Worm (Caenorhabditis elegans) whole organism, L1 larva: ENCODE data around the gene cdc-73.

Experiments
- C04F5.9 ChIP-seq: sonication (generic microtip); optimal IDR thresholded peaks from 2 replicates; lab custom pipeline; 2016; ENCODE audit warnings: missing genetic modification characterization, missing compliant biosample characterization
- C16A3.4 ChIP-seq: fragments of 150-350 bp; optimal IDR thresholded peaks from 2 replicates; lab custom pipeline; 2014; ENCODE audit warnings: missing biosample characterization, missing genetic modification characterization
- F16B12.6 ChIP-seq: fragments of 150-350 bp; optimal IDR thresholded peaks from 2 replicates; lab custom pipeline; 2014; ENCODE audit warnings: missing biosample characterization, missing genetic modification characterization
- ceh-82 ChIP-seq, 3 experiments: fragments of 150-350 bp in 1 of 3; sonication (generic microtip) in 2 of 3; optimal IDR thresholded peaks; 2 replicates each; lab custom pipeline; 2014 to 2017; ENCODE audit warnings: missing biosample characterization in 3 of 3, missing genetic modification characterization in 3 of 3
- ceh-90 ChIP-seq: sonication (generic microtip); optimal IDR thresholded peaks from 2 replicates; lab custom pipeline; 2016; ENCODE audit warnings: missing genetic modification characterization, missing compliant biosample characterization
- dpl-1 ChIP-seq, 3 experiments: fragments of 150-350 bp in 2 of 3; sonication (generic microtip) in 1 of 3; optimal IDR thresholded peaks; 2 replicates each; lab custom pipeline; 2014 to 2017; ENCODE audit warnings: missing biosample characterization in 3 of 3, missing genetic modification characterization in 3 of 3, missing genetic modification reagents in 3 of 3
- dsc-1 ChIP-seq: sonication (generic microtip); optimal IDR thresholded peaks from 2 replicates; lab custom pipeline; 2016; ENCODE audit warnings: mild to moderate bottlenecking, missing genetic modification characterization, missing compliant biosample characterization
- efl-1 ChIP-seq, 4 experiments: fragments of 150-350 bp; optimal IDR thresholded peaks in 3 of 4; peaks in 1 of 4; 1 replicate in 1 of 4; 2 replicates in 3 of 4; lab custom pipeline; 2014; ENCODE audit warnings: missing biosample characterization in 2 of 4, missing genetic modification characterization in 2 of 4, missing genetic modification reagents in 2 of 4
- egl-13 ChIP-seq: sonication (generic microtip); optimal IDR thresholded peaks from 2 replicates; lab custom pipeline; 2016; ENCODE audit warnings: missing genotype, missing genetic modification reagents, missing genetic modification characterization, missing compliant biosample characterization
- egl-27 ChIP-seq, 2 experiments: fragments of 150-350 bp in 1 of 2; sonication (generic microtip); optimal IDR thresholded peaks; 3 replicates each; lab custom pipeline; 2017 to 2018; ENCODE audit warnings: missing biosample characterization in 2 of 2, missing genetic modification characterization in 2 of 2, missing genetic modification reagents in 2 of 2
- elt-2 ChIP-seq: sonication (generic microtip); optimal IDR thresholded peaks from 2 replicates; lab custom pipeline; 2016; ENCODE audit warnings: missing genetic modification characterization, mild to moderate bottlenecking, inconsistent platforms, missing compliant biosample characterization, missing genetic modification reagents
- elt-3 ChIP-seq, 6 experiments: fragments of 150-350 bp in 1 of 6; sonication (generic microtip); optimal IDR thresholded peaks; 2 replicates each; lab custom pipeline; 2017 to 2018; ENCODE audit warnings: missing biosample characterization in 6 of 6, missing genetic modification characterization in 6 of 6, inconsistent platforms in 1 of 6
- fkh-4 ChIP-seq: sonication (generic microtip); optimal IDR thresholded peaks from 2 replicates; lab custom pipeline; 2016; ENCODE audit warnings: missing compliant biosample characterization, missing genetic modification characterization, borderline replicate concordance
- fkh-8 ChIP-seq: sonication (generic microtip); optimal IDR thresholded peaks from 2 replicates; lab custom pipeline; 2016; ENCODE audit warnings: mild to moderate bottlenecking, missing genetic modification characterization, missing compliant biosample characterization
- fos-1 ChIP-seq: fragments of 150-350 bp; optimal IDR thresholded peaks from 2 replicates; lab custom pipeline; 2014; ENCODE audit warnings: missing biosample characterization, missing genetic modification characterization
- hlh-4 ChIP-seq: sonication (generic microtip); optimal IDR thresholded peaks from 2 replicates; lab custom pipeline; 2016; ENCODE audit warnings: mild to moderate bottlenecking, missing genetic modification characterization, missing compliant biosample characterization
- irx-1 ChIP-seq: sonication (generic microtip); optimal IDR thresholded peaks from 2 replicates; lab custom pipeline; 2016; ENCODE audit warnings: missing genetic modification characterization, missing compliant biosample characterization
- isw-1 ChIP-seq: fragments of 200-800 bp; sonication (Bioruptor generic); IDR thresholded peaks from 2 replicates; pipeline ENCODE4 v1.3.6; 2022; ENCODE audit warnings: missing genetic modification characterization, missing compliant biosample characterization
- lin-13 ChIP-seq: fragments of 150-350 bp; optimal IDR thresholded peaks from 2 replicates; lab custom pipeline; 2014; ENCODE audit warnings: missing biosample characterization, missing genetic modification reagents, missing genetic modification characterization
- lin-15B ChIP-seq: fragments of 150-350 bp; sonication (generic microtip); optimal IDR thresholded peaks from 3 replicates; lab custom pipeline; 2014; ENCODE audit warnings: missing biosample characterization, missing genetic modification characterization
- lin-35 ChIP-seq, 2 experiments: fragments of 150-350 bp; optimal IDR thresholded peaks; 2 replicates each; lab custom pipeline; 2014; ENCODE audit warnings: missing biosample characterization in 2 of 2, missing genetic modification characterization in 2 of 2, missing genetic modification reagents in 2 of 2
- lsy-2 ChIP-seq, 2 experiments: fragments of 150-350 bp; optimal IDR thresholded peaks; 2 replicates each; lab custom pipeline; 2014; ENCODE audit warnings: missing biosample characterization in 2 of 2, missing genetic modification characterization in 2 of 2
- mab-9 ChIP-seq: fragments of 200-800 bp; sonication (Bioruptor generic); IDR thresholded peaks from 2 replicates; pipeline ENCODE4 v1.3.6; 2022; ENCODE audit warnings: missing genetic modification reagents, missing genetic modification characterization, missing compliant biosample characterization
- mdl-1 ChIP-seq, 2 experiments: fragments of 150-350 bp; optimal IDR thresholded peaks; 2 replicates each; lab custom pipeline; 2014 to 2017; ENCODE audit warnings: missing biosample characterization in 2 of 2, missing genetic modification characterization in 2 of 2, inconsistent platforms in 1 of 2
- mep-1 ChIP-seq: fragments of 150-350 bp; optimal IDR thresholded peaks from 2 replicates; lab custom pipeline; 2014; ENCODE audit warnings: missing biosample characterization, missing genetic modification characterization
- nhr-11 ChIP-seq: fragments of 150-350 bp; optimal IDR thresholded peaks from 2 replicates; lab custom pipeline; 2014; ENCODE audit warnings: missing biosample characterization, missing genetic modification characterization
- nhr-19 ChIP-seq: fragments of 200-800 bp; sonication (Bioruptor generic); conservative IDR thresholded peaks from 2 replicates; pipeline ENCODE4 v1.3.6; 2022; ENCODE audit warnings: missing genetic modification characterization, missing compliant biosample characterization
- nhr-20 ChIP-seq: sonication (generic microtip); optimal IDR thresholded peaks from 2 replicates; lab custom pipeline; 2016; ENCODE audit warnings: mild to moderate bottlenecking, missing genetic modification characterization, missing compliant biosample characterization
- nhr-47 ChIP-seq: sonication (generic microtip); optimal IDR thresholded peaks from 2 replicates; lab custom pipeline; 2016; ENCODE audit warnings: mild to moderate bottlenecking, missing genetic modification characterization, moderate library complexity, missing compliant biosample characterization
- nhr-71 ChIP-seq: sonication (generic microtip); optimal IDR thresholded peaks from 2 replicates; lab custom pipeline; 2016; ENCODE audit warnings: mild to moderate bottlenecking, missing genetic modification characterization, moderate library complexity, missing compliant biosample characterization
- nhr-77 ChIP-seq: fragments of 150-350 bp; optimal IDR thresholded peaks from 2 replicates; lab custom pipeline; 2014; ENCODE audit warnings: missing biosample characterization, missing genetic modification characterization
- nhr-85 ChIP-seq: sonication (generic microtip); peaks from one replicate; lab custom pipeline; 2016; ENCODE audit warnings: missing genetic modification characterization, inconsistent platforms, missing compliant biosample characterization
- nhr-90 ChIP-seq: sonication (generic microtip); optimal IDR thresholded peaks from 2 replicates; lab custom pipeline; 2016; ENCODE audit warnings: mild to moderate bottlenecking, missing genetic modification characterization, missing compliant biosample characterization; ENCODE audit not compliant: poor library complexity
- pag-3 ChIP-seq: sonication (generic microtip); optimal IDR thresholded peaks from 2 replicates; lab custom pipeline; 2017; ENCODE audit warnings: missing genetic modification characterization, mild to moderate bottlenecking, missing compliant biosample characterization, antibody characterized with exemption, borderline replicate concordance; ENCODE audit not compliant: insufficient read depth
- rnt-1 ChIP-seq: sonication (generic microtip); optimal IDR thresholded peaks from 2 replicates; lab custom pipeline; 2016; ENCODE audit warnings: mild to moderate bottlenecking, missing genetic modification characterization, moderate library complexity, missing compliant biosample characterization
- snpc-4 ChIP-seq: fragments of 150-350 bp; optimal IDR thresholded peaks from 2 replicates; lab custom pipeline; 2014; ENCODE audit warnings: missing biosample characterization, missing genetic modification characterization
- snu-23 ChIP-seq: sonication (generic microtip); optimal IDR thresholded peaks from 2 replicates; lab custom pipeline; 2016; ENCODE audit warnings: missing genetic modification characterization, missing compliant biosample characterization
- sox-4 ChIP-seq: sonication (generic microtip); optimal IDR thresholded peaks from 2 replicates; lab custom pipeline; 2016; ENCODE audit warnings: missing genetic modification characterization, missing compliant biosample characterization
- sptf-1 ChIP-seq: fragments of 150-350 bp; optimal IDR thresholded peaks from 2 replicates; lab custom pipeline; 2014; ENCODE audit warnings: missing biosample characterization, missing genetic modification characterization
- swsn-7 ChIP-seq: sonication (generic microtip); optimal IDR thresholded peaks from 2 replicates; lab custom pipeline; 2016; ENCODE audit warnings: missing genetic modification characterization, missing compliant biosample characterization
- tbx-2 ChIP-seq: sonication (generic microtip); optimal IDR thresholded peaks from 2 replicates; lab custom pipeline; 2016; ENCODE audit warnings: missing genetic modification characterization, missing compliant biosample characterization
- unc-30 ChIP-seq: sonication (generic microtip); optimal IDR thresholded peaks from 2 replicates; lab custom pipeline; 2017; ENCODE audit warnings: missing biosample characterization, missing genetic modification characterization
- unc-62 ChIP-seq: fragments of 150-350 bp; optimal IDR thresholded peaks from 2 replicates; lab custom pipeline; 2014; ENCODE audit warnings: missing biosample characterization, missing genetic modification reagents, missing genetic modification characterization
- unc-86 ChIP-seq: sonication (generic microtip); optimal IDR thresholded peaks from 2 replicates; lab custom pipeline; 2016; ENCODE audit warnings: missing genetic modification characterization, missing compliant biosample characterization
- unc-98 ChIP-seq: fragments of 200-800 bp; sonication (Bioruptor generic); IDR thresholded peaks from 2 replicates; pipeline ENCODE4 v1.3.6; 2022; ENCODE audit warnings: missing genetic modification characterization, missing compliant biosample characterization
- xbp-1 ChIP-seq: sonication (generic microtip); optimal IDR thresholded peaks from 2 replicates; lab custom pipeline; 2016; ENCODE audit warnings: missing genetic modification characterization, missing compliant biosample characterization
- zag-1 ChIP-seq: fragments of 150-350 bp; optimal IDR thresholded peaks from 2 replicates; lab custom pipeline; 2014; ENCODE audit warnings: missing biosample characterization, missing genetic modification characterization
- ztf-11 ChIP-seq, 2 experiments: sonication (generic microtip); optimal IDR thresholded peaks; 2 replicates each; lab custom pipeline; 2016 to 2017; ENCODE audit warnings: missing genetic modification characterization in 2 of 2, missing biosample characterization in 1 of 2, missing compliant biosample characterization in 1 of 2

cdc-73 gene

ce11 chrIV:4042274-4042673 is at the start of gene cdc-73:
TSS of gene cdc-73 (plus strand) at chrIV:4042575.
- TF ChIP-seq unc-62 (GFP tag; lab: Kevin White, UChicago) (no peak), mep-1 (tag; lab: Kevin White, UChicago) (peak; percentile 64), swsn-7 (tag; lab: Kevin White, UChicago) (peak; percentile 52), elt-2 (tag; lab: Kevin White, UChicago) (no peak), nhr-85 (tag; lab: Kevin White, UChicago) (peak; percentile 33), nhr-90 (tag; lab: Kevin White, UChicago) (peak; percentile 70), lsy-2 (tag; optimal IDR thresholded peaks at IDR 0.05; lab: Kevin White, UChicago) (peak; percentile 59 to 60), sptf-1 (tag; lab: Kevin White, UChicago) (no peak), isw-1 (GFP tag; lab: Robert Waterston, UW) (peak; percentile 34), ztf-11 (tag; optimal IDR thresholded peaks at IDR 0.05; lab: Kevin White, UChicago) (peak in 1 of 2 experiments; percentile 63), tbx-2 (tag; lab: Kevin White, UChicago) (peak; percentile 72), elt-3 (tag; optimal IDR thresholded peaks at IDR 0.05; lab: Kevin White, UChicago) (peak in 1 of 6 experiments; percentile 39), mdl-1 (tag; optimal IDR thresholded peaks at IDR 0.05; lab: Kevin White, UChicago) (no peak), ceh-90 (tag; lab: Kevin White, UChicago) (peak; percentile 87), unc-98 (GFP tag; lab: Robert Waterston, UW) (0 out of 2 replicates have a peak, but pooled peaks have one; percentile 37), F16B12.6 (peak; percentile 29), dsc-1 (peak; percentile 63), C16A3.4 (peak; percentile 7), nhr-11 (tag; lab: Kevin White, UChicago) (no peak), zag-1 (tag; lab: Kevin White, UChicago) (no peak), xbp-1 (tag; lab: Kevin White, UChicago) (peak; percentile 54), unc-86 (tag; lab: Kevin White, UChicago) (peak; percentile 29), rnt-1 (tag; lab: Kevin White, UChicago) (peak; percentile 94), C04F5.9 (peak; percentile 22), hlh-4 (no peak), egl-13 (tag; lab: Kevin White, UChicago) (peak; percentile 26), nhr-47 (tag; lab: Kevin White, UChicago) (peak; percentile 73), egl-27 (tag; optimal IDR thresholded peaks at IDR 0.05; lab: Kevin White, UChicago) (no peak), nhr-71 (tag; lab: Kevin White, UChicago) (peak; percentile 74), unc-30 (tag; lab: Kevin White, UChicago) (no peak), pag-3 (tag; lab: Kevin White, UChicago) (no peak), fkh-4 (tag; lab: Kevin White, UChicago) (peak; percentile 53), nhr-77 (tag; lab: Kevin White, UChicago) (no peak), snu-23 (GFP tag; lab: Kevin White, UChicago) (peak; percentile 63), snpc-4 (tag; lab: Kevin White, UChicago) (no peak), mab-9 (GFP tag; lab: Robert Waterston, UW) (0 out of 2 replicates have a peak, but pooled peaks have one; percentile 21), irx-1 (tag; lab: Kevin White, UChicago) (peak; percentile 83), nhr-20 (tag; lab: Kevin White, UChicago) (peak; percentile 18), fkh-8 (tag; lab: Kevin White, UChicago) (peak; percentile 15), fos-1 (peak; percentile 12), nhr-19 (GFP tag; lab: Robert Waterston, UW) (peak; percentile 46), lin-13 (GFP tag; lab: Kevin White, UChicago) (peak; percentile 1), sox-4 (peak; percentile 50), efl-1 (optimal IDR thresholded peaks at IDR 0.05; lab: Kevin White, UChicago) (peak; percentile 93 to 94), efl-1 (GFP tag; optimal IDR thresholded peaks at IDR 0.05 in 1 of 2; lab: Kevin White, UChicago) (peak; percentile 92 to 99), ceh-82 (tag; optimal IDR thresholded peaks at IDR 0.05; lab: Kevin White, UChicago) (peak; percentile 22 to 58 (median 25)), lin-35 (GFP tag; optimal IDR thresholded peaks at IDR 0.05; lab: Kevin White, UChicago) (peak; percentile 94), lin-15B (tag; lab: Kevin White, UChicago) (peak; percentile 25), dpl-1 (GFP tag; optimal IDR thresholded peaks at IDR 0.05; lab: Kevin White, UChicago) (peak; percentile 89 to 93 (median 91))
